Worm (Caenorhabditis elegans) whole organism, young adult: ENCODE data around the gene rpap-3.

Experiments
- B0035.1 ChIP-seq: sonication (generic microtip); optimal IDR thresholded peaks from 2 replicates; lab custom pipeline; 2016; ENCODE audit warnings: missing genetic modification characterization, mild to moderate bottlenecking, missing compliant biosample characterization, missing genotype, missing genetic modification reagents
- F22D6.2 ChIP-seq: sonication (generic microtip); optimal IDR thresholded peaks from 2 replicates; lab custom pipeline; 2016; ENCODE audit warnings: mild to moderate bottlenecking, missing genetic modification characterization, missing compliant biosample characterization
- F39B2.1 ChIP-seq: fragments of 200-800 bp; sonication (Bioruptor generic); IDR thresholded peaks from 2 replicates; pipeline ENCODE4 v1.3.6; 2022; ENCODE audit warnings: missing genetic modification reagents, missing genetic modification characterization, missing compliant biosample characterization
- F49E8.2 ChIP-seq: sonication (generic microtip); optimal IDR thresholded peaks from 3 replicates; lab custom pipeline; 2017; ENCODE audit warnings: missing genetic modification characterization, mild to moderate bottlenecking, missing compliant biosample characterization, antibody characterized with exemption, moderate library complexity; ENCODE audit not compliant: insufficient read depth
- F57A8.1 ChIP-seq: fragments of 200-800 bp; sonication (Bioruptor generic); optimal IDR thresholded peaks from 2 replicates; lab custom pipeline; 2018; ENCODE audit warnings: mild to moderate bottlenecking, missing genetic modification characterization, moderate library complexity, missing compliant biosample characterization
- K11D2.4 ChIP-seq: fragments of 200-800 bp; sonication (Bioruptor generic); IDR thresholded peaks from 2 replicates; pipeline ENCODE4 v1.3.6; 2022; ENCODE audit warnings: missing genetic modification reagents, missing genetic modification characterization, missing compliant biosample characterization
- K12H6.12 ChIP-seq: fragments of 200-800 bp; sonication (Bioruptor generic); optimal IDR thresholded peaks from 2 replicates; lab custom pipeline; 2018; ENCODE audit warnings: mild to moderate bottlenecking, missing genetic modification characterization, missing compliant biosample characterization
- T07F8.4 ChIP-seq: sonication (generic microtip); optimal IDR thresholded peaks from 2 replicates; lab custom pipeline; 2016; ENCODE audit warnings: mild to moderate bottlenecking, missing genetic modification characterization, moderate library complexity, missing compliant biosample characterization
- Y56A3A.18 ChIP-seq: fragments of 200-800 bp; sonication (Bioruptor generic); IDR thresholded peaks from 2 replicates; pipeline ENCODE4 v1.3.6; 2022; ENCODE audit warnings: missing genetic modification reagents, missing genetic modification characterization, missing compliant biosample characterization
- Y67H2A.10 ChIP-seq: fragments of 200-800 bp; sonication (Bioruptor generic); conservative IDR thresholded peaks from 2 replicates; pipeline ENCODE4 v1.3.6; 2022; ENCODE audit warnings: missing genetic modification reagents, missing genetic modification characterization, missing compliant biosample characterization
- Y95B8A.8 ChIP-seq: fragments of 200-800 bp; sonication (Bioruptor generic); IDR thresholded peaks from 2 replicates; pipeline ENCODE4 v1.3.6; 2022; ENCODE audit warnings: missing genetic modification reagents, missing genetic modification characterization, missing compliant biosample characterization
- ama-1 ChIP-seq, 3 experiments: fragments of 150-350 bp in 1 of 3; sonication (generic microtip) in 2 of 3; optimal IDR thresholded peaks; 2 replicates each; lab custom pipeline; 2014 to 2018; ENCODE audit warnings: missing biosample characterization in 2 of 3, missing genetic modification characterization in 2 of 3, missing genetic modification reagents in 2 of 3
- atf-7 ChIP-seq: sonication (generic microtip); optimal IDR thresholded peaks from 2 replicates; lab custom pipeline; 2017; ENCODE audit warnings: mild to moderate bottlenecking, missing genetic modification characterization, missing compliant biosample characterization
- athp-1 ChIP-seq: sonication (generic microtip); optimal IDR thresholded peaks from 2 replicates; lab custom pipeline; 2017; ENCODE audit warnings: mild to moderate bottlenecking, missing genetic modification characterization, missing compliant biosample characterization
- attf-3 ChIP-seq: fragments of 200-800 bp; sonication (Bioruptor generic); conservative IDR thresholded peaks from 2 replicates; pipeline ENCODE4 v1.3.6; 2022; ENCODE audit warnings: missing genetic modification reagents, missing genetic modification characterization, missing compliant biosample characterization
- attf-5 ChIP-seq: fragments of 200-800 bp; sonication (Bioruptor generic); optimal IDR thresholded peaks from 2 replicates; lab custom pipeline; 2018; ENCODE audit warnings: mild to moderate bottlenecking, missing genetic modification characterization, missing compliant biosample characterization
- ccch-3 ChIP-seq: fragments of 200-800 bp; sonication (Bioruptor generic); optimal IDR thresholded peaks from 2 replicates; lab custom pipeline; 2018; ENCODE audit warnings: mild to moderate bottlenecking, missing genetic modification characterization, missing compliant biosample characterization
- cebp-2 ChIP-seq: fragments of 200-800 bp; sonication (Bioruptor generic); IDR thresholded peaks from 2 replicates; pipeline ENCODE4 v1.3.6; 2022; ENCODE audit warnings: missing genetic modification characterization, missing compliant biosample characterization
- ceh-100 ChIP-seq: fragments of 200-800 bp; sonication (Bioruptor generic); IDR thresholded peaks from 2 replicates; pipeline ENCODE4 v1.3.6; 2022; ENCODE audit warnings: missing genetic modification reagents, missing genetic modification characterization, missing compliant biosample characterization
- ceh-58 ChIP-seq: fragments of 200-800 bp; sonication (Bioruptor generic); IDR thresholded peaks from 2 replicates; pipeline ENCODE4 v1.3.6; 2022; ENCODE audit warnings: missing genetic modification characterization, missing compliant biosample characterization
- chd-7 ChIP-seq: sonication (generic microtip); optimal IDR thresholded peaks from 2 replicates; lab custom pipeline; 2016; ENCODE audit warnings: mild to moderate bottlenecking, missing genetic modification characterization, moderate library complexity, missing compliant biosample characterization
- ekl-4 ChIP-seq: fragments of 200-800 bp; sonication (Bioruptor generic); IDR thresholded peaks from 2 replicates; pipeline ENCODE4 v1.3.6; 2022; ENCODE audit warnings: missing genetic modification reagents, missing genetic modification characterization, missing compliant biosample characterization
- hlh-12 ChIP-seq: sonication (generic microtip); optimal IDR thresholded peaks from 2 replicates; lab custom pipeline; 2016; ENCODE audit warnings: missing genetic modification characterization, missing compliant biosample characterization
- hlh-26 ChIP-seq: fragments of 200-800 bp; sonication (Bioruptor generic); conservative IDR thresholded peaks from 2 replicates; pipeline ENCODE4 v1.3.6; 2022; ENCODE audit warnings: missing genetic modification reagents, missing genetic modification characterization, missing compliant biosample characterization
- hmg-20 ChIP-seq: fragments of 200-800 bp; sonication (Bioruptor generic); IDR thresholded peaks from 2 replicates; pipeline ENCODE4 v1.3.6; 2022; ENCODE audit warnings: missing genetic modification reagents, missing genetic modification characterization, missing compliant biosample characterization
- lin-35 ChIP-seq, 3 experiments: fragments of 150-350 bp in 2 of 3; sonication (generic microtip) in 1 of 3; optimal IDR thresholded peaks; 2 replicates each; lab custom pipeline; 2014 to 2018; ENCODE audit warnings: missing biosample characterization in 3 of 3, missing genetic modification characterization in 3 of 3, missing genetic modification reagents in 3 of 3
- lin-54 ChIP-seq: fragments of 200-800 bp; sonication (Bioruptor generic); optimal IDR thresholded peaks from 2 replicates; lab custom pipeline; 2018; ENCODE audit warnings: mild to moderate bottlenecking, missing genetic modification characterization, missing compliant biosample characterization
- lir-1 ChIP-seq: fragments of 200-800 bp; sonication (Bioruptor generic); conservative IDR thresholded peaks from 2 replicates; pipeline ENCODE4 v1.3.6; 2022; ENCODE audit warnings: missing genetic modification reagents, missing genetic modification characterization, missing compliant biosample characterization
- lsl-1 ChIP-seq: fragments of 200-800 bp; sonication (Bioruptor generic); optimal IDR thresholded peaks from 2 replicates; lab custom pipeline; 2018; ENCODE audit warnings: mild to moderate bottlenecking, missing genetic modification characterization, moderate library complexity, missing compliant biosample characterization
- mcd-1 ChIP-seq: fragments of 200-800 bp; sonication (Bioruptor generic); IDR thresholded peaks from 2 replicates; pipeline ENCODE4 v1.3.6; 2022; ENCODE audit warnings: missing genetic modification reagents, missing genetic modification characterization, missing compliant biosample characterization
- mel-28 ChIP-seq: sonication (generic microtip); optimal IDR thresholded peaks from 2 replicates; lab custom pipeline; 2016; ENCODE audit warnings: borderline replicate concordance, mild to moderate bottlenecking, missing genetic modification characterization, missing compliant biosample characterization
- mes-4 ChIP-seq: sonication (generic microtip); optimal IDR thresholded peaks from 2 replicates; lab custom pipeline; 2016; ENCODE audit warnings: missing genotype, missing genetic modification characterization, missing compliant biosample characterization
- nfyb-1 ChIP-seq: fragments of 200-800 bp; sonication (Bioruptor generic); IDR thresholded peaks from 2 replicates; pipeline ENCODE4 v1.3.6; 2022; ENCODE audit warnings: missing genetic modification reagents, missing genetic modification characterization, missing compliant biosample characterization
- nhr-27 ChIP-seq: fragments of 200-800 bp; sonication (Bioruptor generic); optimal IDR thresholded peaks from 2 replicates; lab custom pipeline; 2018; ENCODE audit warnings: mild to moderate bottlenecking, missing genetic modification characterization, moderate library complexity, missing compliant biosample characterization
- pbrm-1 ChIP-seq: fragments of 200-800 bp; sonication (Bioruptor generic); IDR thresholded peaks from 2 replicates; pipeline ENCODE4 v1.3.6; 2022; ENCODE audit warnings: missing genetic modification reagents, missing genetic modification characterization, missing compliant biosample characterization
- rcor-1 ChIP-seq: fragments of 200-800 bp; sonication (Bioruptor generic); IDR thresholded peaks from 2 replicates; pipeline ENCODE4 v1.3.6; 2022; ENCODE audit warnings: missing genetic modification reagents, missing genetic modification characterization, missing compliant biosample characterization
- sea-2 ChIP-seq: fragments of 200-800 bp; sonication (Bioruptor generic); IDR thresholded peaks from 2 replicates; pipeline ENCODE4 v1.3.6; 2022; ENCODE audit warnings: missing genetic modification characterization, missing compliant biosample characterization
- snpc-3.4 ChIP-seq: sonication (generic microtip); optimal IDR thresholded peaks from 2 replicates; lab custom pipeline; 2017; ENCODE audit warnings: missing genetic modification characterization, mild to moderate bottlenecking, missing compliant biosample characterization, antibody characterized with exemption, moderate library complexity, missing genotype, missing genetic modification reagents
- somi-1 ChIP-seq: fragments of 200-800 bp; sonication (Bioruptor generic); optimal IDR thresholded peaks from 2 replicates; lab custom pipeline; 2018; ENCODE audit warnings: mild to moderate bottlenecking, missing genetic modification characterization, missing compliant biosample characterization
- sptf-2 ChIP-seq: fragments of 200-800 bp; sonication (Bioruptor generic); optimal IDR thresholded peaks from 2 replicates; lab custom pipeline; 2018; ENCODE audit warnings: mild to moderate bottlenecking, missing genetic modification characterization, missing compliant biosample characterization
- tlf-1 ChIP-seq: fragments of 200-800 bp; sonication (Bioruptor generic); optimal IDR thresholded peaks from 2 replicates; lab custom pipeline; 2018; ENCODE audit warnings: mild to moderate bottlenecking, missing genetic modification characterization, missing compliant biosample characterization
- unc-130 ChIP-seq: sonication (generic microtip); optimal IDR thresholded peaks from 2 replicates; lab custom pipeline; 2016; ENCODE audit warnings: missing genetic modification reagents, missing genetic modification characterization, missing compliant biosample characterization
- zim-3 ChIP-seq: sonication (generic microtip); optimal IDR thresholded peaks from 2 replicates; lab custom pipeline; 2017; ENCODE audit warnings: mild to moderate bottlenecking, missing genetic modification characterization, moderate library complexity, missing compliant biosample characterization
- ztf-18 ChIP-seq: sonication (generic microtip); optimal IDR thresholded peaks from 2 replicates; lab custom pipeline; 2016; ENCODE audit warnings: missing genotype, mild to moderate bottlenecking, missing genetic modification characterization, missing compliant biosample characterization
- ztf-25 ChIP-seq: fragments of 200-800 bp; sonication (Bioruptor generic); IDR thresholded peaks from 2 replicates; pipeline ENCODE4 v1.3.6; 2022; ENCODE audit warnings: missing genetic modification reagents, missing genetic modification characterization, missing compliant biosample characterization
- ztf-26 ChIP-seq: sonication (generic microtip); optimal IDR thresholded peaks from 2 replicates; lab custom pipeline; 2017; ENCODE audit warnings: missing genetic modification characterization, missing compliant biosample characterization
- ztf-28 ChIP-seq: fragments of 200-800 bp; sonication (Bioruptor generic); IDR thresholded peaks from 2 replicates; pipeline ENCODE4 v1.3.6; 2022; ENCODE audit warnings: missing genetic modification reagents, missing genetic modification characterization, missing compliant biosample characterization

The rpap-3 gene

DNA sequence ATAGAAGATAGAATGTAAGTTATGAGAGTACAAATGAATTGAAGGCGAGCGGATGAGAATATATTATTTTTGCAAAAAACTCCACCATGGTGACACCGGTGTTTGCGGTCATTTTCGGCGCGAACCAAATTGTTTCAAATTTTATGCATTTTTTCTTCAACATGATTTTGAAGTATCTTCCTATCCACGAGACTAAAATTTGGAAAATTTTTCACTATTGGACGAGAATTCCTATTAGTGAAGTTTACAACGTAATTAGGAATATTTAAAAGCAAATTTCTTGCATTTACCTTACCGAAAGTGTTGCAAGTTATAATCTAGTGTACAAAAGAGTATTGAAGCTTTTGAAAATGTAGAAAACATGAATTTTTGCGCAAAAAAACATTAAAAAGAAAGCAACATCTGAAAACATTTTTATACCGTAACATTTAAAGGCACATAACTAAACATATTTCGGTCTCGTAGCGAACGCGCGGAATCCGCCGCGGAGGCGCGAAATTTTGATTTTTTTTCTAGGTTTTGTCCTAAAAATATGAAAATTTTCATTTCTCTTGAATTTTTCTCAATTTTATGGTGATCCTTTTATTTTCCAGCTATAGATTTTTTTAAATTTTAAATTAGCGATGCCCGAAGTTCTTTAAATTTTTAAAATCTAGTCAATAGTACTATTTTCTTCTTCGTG is 17.8 kb upstream of the rpap-3 start, which contains the start of gene sgo-1 (continued):
- TF ChIP-seq somi-1 (GFP tag; lab: Kevin White, UChicago) = no peak
- TF ChIP-seq unc-130 (GFP tag; lab: Kevin White, UChicago) = peak; percentile 87
- no peak for TF ChIP-seq mes-4 (tag; lab: Kevin White, UChicago)
- peak; percentile 95 for TF ChIP-seq snpc-3.4 (tag; lab: Kevin White, UChicago)
- peak; percentile 85 for TF ChIP-seq F49E8.2 (tag; lab: Kevin White, UChicago)
- TF ChIP-seq F39B2.1 (GFP tag; lab: Robert Waterston, UW) = 0 out of 2 replicates have a peak, but pooled peaks have one; percentile 62
- no peak for TF ChIP-seq attf-5 (GFP tag; lab: Kevin White, UChicago)
- TF ChIP-seq zim-3 = no peak
- peak; percentile 66; the same call in 1 of the 2 replicates for TF ChIP-seq ceh-100
- peak; percentile 73; the same call in 1 of the 2 replicates for TF ChIP-seq ztf-28 (GFP tag; lab: Robert Waterston, UW)
- no peak for TF ChIP-seq Y56A3A.18 (GFP tag; lab: Robert Waterston, UW)
- TF ChIP-seq Y95B8A.8 (GFP tag; lab: Robert Waterston, UW) = peak; percentile 98
- no peak for TF ChIP-seq hlh-12
- no peak for TF ChIP-seq K12H6.12 (tag; lab: Kevin White, UChicago)
- no peak for TF ChIP-seq atf-7 (tag; lab: Kevin White, UChicago)
- peak; percentile 97 for TF ChIP-seq lsl-1
- TF ChIP-seq ztf-25 = no peak
- no peak for TF ChIP-seq T07F8.4
- TF ChIP-seq ekl-4 (GFP tag; lab: Robert Waterston, UW) = peak; percentile 88
- no peak for TF ChIP-seq sea-2 (GFP tag; lab: Robert Waterston, UW)
- TF ChIP-seq mel-28 = no peak
- no peak for TF ChIP-seq ccch-3
- TF ChIP-seq cebp-2 (GFP tag; lab: Robert Waterston, UW) = no peak
- TF ChIP-seq lir-1 (GFP tag; lab: Robert Waterston, UW) = peak; percentile 69; the same call in 1 of the 2 replicates
- peak; percentile 93 for TF ChIP-seq rcor-1 (GFP tag; lab: Robert Waterston, UW)
- TF ChIP-seq F22D6.2 = no peak
- 0 out of 2 replicates have a peak, but pooled peaks have one; percentile 43 for TF ChIP-seq Y67H2A.10 (GFP tag; lab: Robert Waterston, UW)
- no peak for TF ChIP-seq F57A8.1 (GFP tag; lab: Kevin White, UChicago)
- TF ChIP-seq pbrm-1 (GFP tag; lab: Robert Waterston, UW) = peak; percentile 77; the same call in 1 of the 2 replicates
- TF ChIP-seq B0035.1 (tag; lab: Kevin White, UChicago) = no peak
- TF ChIP-seq tlf-1 (GFP tag; lab: Kevin White, UChicago) = peak; percentile 93
- TF ChIP-seq lin-54 (GFP tag; lab: Kevin White, UChicago) = peak; percentile 91
- no peak for TF ChIP-seq K11D2.4 (GFP tag; lab: Robert Waterston, UW)
- TF ChIP-seq attf-3 = peak; percentile 41; the same call in 1 of the 2 replicates
- peak; percentile 78 for TF ChIP-seq mcd-1
- TF ChIP-seq athp-1 (tag; lab: Kevin White, UChicago) = peak; percentile 70
- TF ChIP-seq hmg-20 (GFP tag; lab: Robert Waterston, UW) = no peak
- TF ChIP-seq hlh-26 = no peak
- no peak for TF ChIP-seq ceh-58 (GFP tag; lab: Robert Waterston, UW)
- TF ChIP-seq ama-1 (optimal IDR thresholded peaks at IDR 0.05; lab: Kevin White, UChicago) = no peak
- TF ChIP-seq ama-1 (GFP tag; optimal IDR thresholded peaks at IDR 0.05; lab: Kevin White, UChicago) = no peak
- TF ChIP-seq ztf-26 (tag; lab: Kevin White, UChicago) = no peak
- no peak for TF ChIP-seq ztf-18 (tag; lab: Kevin White, UChicago)
- no peak for TF ChIP-seq nhr-27 (tag; lab: Kevin White, UChicago)
- TF ChIP-seq sptf-2 (GFP tag; lab: Kevin White, UChicago) = no peak
- peak in 2 of 3 experiments; percentile 2 to 82 for TF ChIP-seq lin-35 (GFP tag; optimal IDR thresholded peaks at IDR 0.05; lab: Kevin White, UChicago)
- no peak for TF ChIP-seq chd-7 (tag; lab: Kevin White, UChicago)
- peak; percentile 62; the same call in 1 of the 2 replicates for TF ChIP-seq nfyb-1 (GFP tag; lab: Robert Waterston, UW)
